Worm (Caenorhabditis elegans) whole organism, L2 larva: ENCODE results near the gene C03C10.2.

Experiments used
- C34F6.9 ChIP-seq: fragments of 150-350 bp; optimal IDR thresholded peaks from 2 replicates; lab custom pipeline; 2014; ENCODE audit warnings: missing biosample characterization, missing genetic modification characterization
- R02D3.7 ChIP-seq: fragments of 150-350 bp; optimal IDR thresholded peaks from 2 replicates; lab custom pipeline; 2014; ENCODE audit warnings: missing biosample characterization, missing genetic modification characterization
- Y55F3AM.14 ChIP-seq: fragments of 200-800 bp; sonication (Bioruptor generic); optimal IDR thresholded peaks from 2 replicates; lab custom pipeline; 2018; ENCODE audit warnings: mild to moderate bottlenecking, missing genetic modification characterization, missing compliant biosample characterization
- ama-1 ChIP-seq: fragments of 150-350 bp; optimal IDR thresholded peaks from 2 replicates; lab custom pipeline; 2018; ENCODE audit warnings: inconsistent platforms
- ceh-16 ChIP-seq: fragments of 150-350 bp; optimal IDR thresholded peaks from 2 replicates; lab custom pipeline; 2014; ENCODE audit warnings: missing biosample characterization, missing genetic modification characterization
- crh-2 ChIP-seq: sonication (generic microtip); optimal IDR thresholded peaks from 2 replicates; lab custom pipeline; 2017; ENCODE audit warnings: missing biosample characterization, missing genetic modification characterization
- dmd-4 ChIP-seq: sonication (generic microtip); optimal IDR thresholded peaks from 2 replicates; lab custom pipeline; 2017; ENCODE audit warnings: missing biosample characterization, missing genetic modification characterization
- egl-27 ChIP-seq: sonication (generic microtip); optimal IDR thresholded peaks from 3 replicates; lab custom pipeline; 2017; ENCODE audit warnings: missing biosample characterization, missing genetic modification reagents, missing genetic modification characterization
- elt-3 ChIP-seq: sonication (generic microtip); optimal IDR thresholded peaks from 2 replicates; lab custom pipeline; 2017; ENCODE audit warnings: missing biosample characterization, missing genetic modification characterization
- lin-11 ChIP-seq: fragments of 150-350 bp; sonication (generic microtip); optimal IDR thresholded peaks from 2 replicates; lab custom pipeline; 2014; ENCODE audit warnings: missing biosample characterization, missing genetic modification characterization, inconsistent platforms, mixed read lengths
- lsy-2 ChIP-seq, 2 experiments: fragments of 150-350 bp in 1 of 2; sonication (generic microtip) in 1 of 2; optimal IDR thresholded peaks; 2 replicates each; lab custom pipeline; 2014 to 2017; ENCODE audit warnings: missing biosample characterization in 2 of 2, missing genetic modification characterization in 2 of 2
- mbf-1 ChIP-seq: sonication (generic microtip); optimal IDR thresholded peaks from 2 replicates; lab custom pipeline; 2017; ENCODE audit warnings: missing biosample characterization, missing genetic modification characterization
- mdl-1 ChIP-seq, 2 experiments: fragments of 150-350 bp in 1 of 2; sonication (generic microtip) in 1 of 2; optimal IDR thresholded peaks; 2 replicates each; lab custom pipeline; 2017; ENCODE audit warnings: missing biosample characterization in 2 of 2, missing genetic modification characterization in 2 of 2
- nhr-10 ChIP-seq: sonication (generic microtip); optimal IDR thresholded peaks from 2 replicates; lab custom pipeline; 2017; ENCODE audit warnings: missing biosample characterization, missing genetic modification characterization
- nhr-11 ChIP-seq: fragments of 150-350 bp; optimal IDR thresholded peaks from 2 replicates; lab custom pipeline; 2014; ENCODE audit warnings: missing biosample characterization, missing genetic modification characterization
- nhr-12 ChIP-seq: fragments of 150-350 bp; optimal IDR thresholded peaks from 2 replicates; lab custom pipeline; 2014; ENCODE audit warnings: missing biosample characterization, missing genetic modification characterization
- nhr-129 ChIP-seq: fragments of 150-350 bp; optimal IDR thresholded peaks from 2 replicates; lab custom pipeline; 2014; ENCODE audit warnings: missing biosample characterization, missing genetic modification characterization
- nhr-21 ChIP-seq: fragments of 150-350 bp; optimal IDR thresholded peaks from 2 replicates; lab custom pipeline; 2014; ENCODE audit warnings: missing biosample characterization, missing genetic modification characterization
- nhr-23 ChIP-seq: fragments of 150-350 bp; optimal IDR thresholded peaks from 2 replicates; lab custom pipeline; 2014; ENCODE audit warnings: missing biosample characterization, missing genetic modification reagents, missing genetic modification characterization
- nhr-25 ChIP-seq: fragments of 150-350 bp; sonication (generic microtip); optimal IDR thresholded peaks from 3 replicates; lab custom pipeline; 2014; ENCODE audit warnings: missing biosample characterization, missing genetic modification characterization
- nhr-6 ChIP-seq: fragments of 150-350 bp; optimal IDR thresholded peaks from 2 replicates; lab custom pipeline; 2014; ENCODE audit warnings: missing biosample characterization, missing genetic modification characterization
- sem-4 ChIP-seq: fragments of 150-350 bp; optimal IDR thresholded peaks from 2 replicates; lab custom pipeline; 2014; ENCODE audit warnings: missing biosample characterization, missing genetic modification reagents, missing genetic modification characterization
- skn-1 ChIP-seq: sonication (generic microtip); optimal IDR thresholded peaks from 2 replicates; lab custom pipeline; 2017; ENCODE audit warnings: missing biosample characterization, missing genetic modification characterization
- sma-3 ChIP-seq: sonication (generic microtip); optimal IDR thresholded peaks from 2 replicates; lab custom pipeline; 2016; ENCODE audit warnings: missing genetic modification reagents, missing genetic modification characterization, missing compliant biosample characterization
- sma-9 ChIP-seq, 2 experiments: fragments of 150-350 bp in 1 of 2; sonication (generic microtip) in 1 of 2; optimal IDR thresholded peaks; 2 replicates each; lab custom pipeline; 2014 to 2016; ENCODE audit warnings: missing genetic modification characterization in 2 of 2, mild to moderate bottlenecking in 1 of 2, missing biosample characterization in 1 of 2, missing compliant biosample characterization in 1 of 2, missing genetic modification reagents in 1 of 2, moderate library complexity in 1 of 2
- unc-39 ChIP-seq: fragments of 150-350 bp; optimal IDR thresholded peaks from 2 replicates; lab custom pipeline; 2014; ENCODE audit warnings: missing biosample characterization, missing genetic modification characterization
- unc-55 ChIP-seq: fragments of 150-350 bp; sonication (generic microtip); optimal IDR thresholded peaks from 3 replicates; lab custom pipeline; 2014; ENCODE audit warnings: missing biosample characterization, missing genetic modification reagents, missing genetic modification characterization
- unc-62 ChIP-seq: fragments of 150-350 bp; optimal IDR thresholded peaks from 2 replicates; lab custom pipeline; 2014; ENCODE audit warnings: missing biosample characterization, missing genetic modification reagents, missing genetic modification characterization
- ztf-1 ChIP-seq: fragments of 200-800 bp; sonication (Bioruptor generic); conservative IDR thresholded peaks from 2 replicates; pipeline ENCODE4 v1.3.6; 2022; ENCODE audit warnings: missing genetic modification characterization, missing compliant biosample characterization
- ztf-11 ChIP-seq: sonication (generic microtip); optimal IDR thresholded peaks from 2 replicates; lab custom pipeline; 2017; ENCODE audit warnings: missing biosample characterization, missing genetic modification characterization
- ztf-4 ChIP-seq: fragments of 150-350 bp; optimal IDR thresholded peaks from 2 replicates; lab custom pipeline; 2014; ENCODE audit warnings: missing biosample characterization, missing genetic modification characterization

C03C10.2 gene

ce11 chrIII:4094681-4095080 is 3.8 kb downstream of the C03C10.2 start, which contains the start of gene rnr-2:
Gene rnr-2, minus strand, starts transcription at chrIII:4094921.
- TF ChIP-seq skn-1 = no peak
- no peak for TF ChIP-seq ztf-4 (tag; lab: Kevin White, UChicago)
- TF ChIP-seq nhr-129 = peak; percentile 33
- no peak for TF ChIP-seq mdl-1 (tag; optimal IDR thresholded peaks at IDR 0.05; lab: Kevin White, UChicago)
- TF ChIP-seq lsy-2 (tag; optimal IDR thresholded peaks at IDR 0.05; lab: Kevin White, UChicago) = peak in 1 of 2 experiments; percentile 4
- TF ChIP-seq mbf-1 (tag; lab: Kevin White, UChicago) = no peak
- no peak for TF ChIP-seq C34F6.9
- TF ChIP-seq nhr-23 (tag; lab: Kevin White, UChicago) = no peak
- no peak for TF ChIP-seq sma-9 (GFP tag; optimal IDR thresholded peaks at IDR 0.05; lab: Kevin White, UChicago)
- TF ChIP-seq sma-9 (tag; optimal IDR thresholded peaks at IDR 0.05; lab: Kevin White, UChicago) = no peak
- no peak for TF ChIP-seq nhr-6 (tag; lab: Kevin White, UChicago)
- no peak for TF ChIP-seq lin-11 (tag; lab: Kevin White, UChicago)
- TF ChIP-seq egl-27 (tag; lab: Kevin White, UChicago) = no peak
- TF ChIP-seq unc-55 (GFP tag; lab: Kevin White, UChicago) = peak; percentile 7
- TF ChIP-seq sem-4 (tag; lab: Kevin White, UChicago) = no peak

DNA sequence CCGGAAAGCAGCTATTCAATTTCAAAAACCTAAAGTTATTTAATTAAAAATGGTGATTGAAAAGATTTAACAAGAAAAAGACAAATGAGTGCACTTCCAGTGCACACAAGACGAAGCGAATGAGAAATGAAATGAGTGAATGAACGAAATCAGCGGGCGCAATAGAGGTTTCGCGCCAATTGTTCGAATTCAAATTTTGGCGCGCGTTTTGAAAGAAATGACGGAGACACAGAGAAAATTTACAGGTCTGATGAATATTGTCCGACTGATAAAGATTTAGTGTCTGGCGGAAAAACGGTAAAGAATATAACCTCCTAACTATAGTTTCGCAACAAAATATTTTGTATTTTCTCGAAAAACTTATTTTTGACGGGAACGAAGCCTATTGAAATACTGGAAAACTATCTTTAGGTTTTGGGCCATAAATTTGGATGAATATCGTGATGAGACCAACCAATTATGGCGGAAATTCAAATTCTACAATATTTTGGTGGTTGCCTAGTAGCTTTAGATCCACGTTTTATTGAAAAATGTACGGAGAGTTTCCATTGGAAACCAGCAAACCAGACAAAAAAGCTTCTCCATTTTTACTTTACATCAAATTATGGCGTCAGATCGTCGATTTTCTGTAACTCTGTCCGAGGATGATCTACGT is 4.7 kb downstream of the C03C10.2 start, which contains the start of gene C03C10.7:
Gene C03C10.7 (plus strand): TSS at position 605 of the 655 bp plus-strand sequence.
- TF ChIP-seq ceh-16 (no peak), ztf-1 (no peak), egl-27 (tag; lab: Kevin White, UChicago) (no peak), Y55F3AM.14 (no peak), ztf-11 (no peak)

DNA sequence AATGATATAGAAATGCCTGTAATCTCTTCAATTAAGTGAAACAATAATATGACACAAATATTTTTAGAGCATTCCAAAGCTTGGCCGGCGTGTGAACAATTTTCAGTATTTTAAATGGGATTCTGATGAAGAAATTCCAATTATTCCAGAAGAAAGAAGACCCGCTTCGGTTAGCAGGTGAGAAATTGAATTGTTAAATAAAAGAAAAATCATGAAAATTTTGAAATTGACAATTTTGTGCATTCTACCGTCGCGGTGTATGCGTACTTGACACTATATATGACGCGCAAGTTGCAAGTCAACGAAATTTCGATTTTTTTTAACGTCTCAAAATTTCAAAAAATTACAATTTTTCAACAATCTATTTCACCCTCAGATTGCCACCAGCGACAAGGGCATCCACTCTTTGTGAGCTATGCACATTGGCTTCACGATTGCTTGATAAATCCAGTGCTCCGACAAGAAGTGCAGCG is 5.5 kb downstream of the C03C10.2 start:
- peak; percentile 20 for TF ChIP-seq nhr-21 (tag; lab: Kevin White, UChicago)
- peak; percentile 67 for TF ChIP-seq sma-3 (GFP tag; lab: Kevin White, UChicago)
- TF ChIP-seq crh-2 (tag; lab: Kevin White, UChicago) = peak; percentile 24
- no peak for TF ChIP-seq C34F6.9
- no peak for TF ChIP-seq nhr-25
- no peak for TF ChIP-seq nhr-12 (tag; lab: Kevin White, UChicago)
- TF ChIP-seq ama-1 (lab: Kevin White, UChicago) = peak; percentile 18
- no peak for TF ChIP-seq nhr-10 (tag; lab: Kevin White, UChicago)
- no peak for TF ChIP-seq nhr-6 (tag; lab: Kevin White, UChicago)
- TF ChIP-seq lsy-2 (tag; optimal IDR thresholded peaks at IDR 0.05; lab: Kevin White, UChicago) = peak in 1 of 2 experiments; percentile 4
- TF ChIP-seq skn-1 = no peak
- no peak for TF ChIP-seq R02D3.7 (tag; lab: Kevin White, UChicago)

ce11 chrIII:4098107-4098620 is 7.3 kb downstream of the C03C10.2 start, which contains the start of gene rei-1:
Gene rei-1, minus strand, starts transcription at chrIII:4098190.
- no peak for TF ChIP-seq nhr-25
- TF ChIP-seq mdl-1 (tag; optimal IDR thresholded peaks at IDR 0.05; lab: Kevin White, UChicago) = no peak
- TF ChIP-seq unc-62 (GFP tag; lab: Kevin White, UChicago) = no peak
- TF ChIP-seq nhr-129 = no peak
- no peak for TF ChIP-seq sem-4 (tag; lab: Kevin White, UChicago)
- no peak for TF ChIP-seq nhr-11 (tag; lab: Kevin White, UChicago)
- TF ChIP-seq ztf-11 = no peak
- no peak for TF ChIP-seq egl-27 (tag; lab: Kevin White, UChicago)
- TF ChIP-seq unc-39 (tag; lab: Kevin White, UChicago) = no peak
- TF ChIP-seq, all 48 proteins: peak for 0

- TF ChIP-seq dmd-4 = no peak
- peak; percentile 11 for TF ChIP-seq ama-1 (lab: Kevin White, UChicago)
- no peak for TF ChIP-seq elt-3 (tag; lab: Kevin White, UChicago)
Observed at ce11 chrIII:4098751-4099150, 7.9 kb downstream of the C03C10.2 start.
